Worm (Caenorhabditis elegans) whole organism, young adult: ENCODE measurements around the gene cpb-2.

Source experiments
- B0035.1 ChIP-seq: sonication (generic microtip); optimal IDR thresholded peaks from 2 replicates; lab custom pipeline; 2016; ENCODE audit warnings: missing genetic modification characterization, mild to moderate bottlenecking, missing compliant biosample characterization, missing genotype, missing genetic modification reagents
- F10E7.11 ChIP-seq: sonication (generic microtip); optimal IDR thresholded peaks from 2 replicates; lab custom pipeline; 2017; ENCODE audit warnings: mild to moderate bottlenecking, missing genetic modification characterization, moderate library complexity, missing compliant biosample characterization
- F22D6.2 ChIP-seq: sonication (generic microtip); optimal IDR thresholded peaks from 2 replicates; lab custom pipeline; 2016; ENCODE audit warnings: mild to moderate bottlenecking, missing genetic modification characterization, missing compliant biosample characterization
- F23B12.7 ChIP-seq: sonication (generic microtip); optimal IDR thresholded peaks from 2 replicates; lab custom pipeline; 2017; ENCODE audit warnings: missing genetic modification characterization, mild to moderate bottlenecking, missing compliant biosample characterization, antibody characterized with exemption, moderate library complexity; ENCODE audit not compliant: insufficient read depth
- F49E8.2 ChIP-seq: sonication (generic microtip); optimal IDR thresholded peaks from 3 replicates; lab custom pipeline; 2017; ENCODE audit warnings: missing genetic modification characterization, mild to moderate bottlenecking, missing compliant biosample characterization, antibody characterized with exemption, moderate library complexity; ENCODE audit not compliant: insufficient read depth
- F55B11.4 ChIP-seq: sonication (generic microtip); optimal IDR thresholded peaks from 2 replicates; lab custom pipeline; 2016; ENCODE audit warnings: missing compliant biosample characterization, missing genetic modification characterization, borderline replicate concordance; ENCODE audit not compliant: insufficient read depth
- K12H6.12 ChIP-seq: fragments of 200-800 bp; sonication (Bioruptor generic); optimal IDR thresholded peaks from 2 replicates; lab custom pipeline; 2018; ENCODE audit warnings: mild to moderate bottlenecking, missing genetic modification characterization, missing compliant biosample characterization
- Y79H2A.3 ChIP-seq: fragments of 200-800 bp; sonication (Bioruptor generic); conservative IDR thresholded peaks from 2 replicates; pipeline ENCODE4 v1.3.6; 2022; ENCODE audit warnings: missing genetic modification reagents, missing genetic modification characterization, missing compliant biosample characterization
- aptf-2 ChIP-seq: fragments of 200-800 bp; sonication (Bioruptor generic); conservative IDR thresholded peaks from 2 replicates; pipeline ENCODE4 v1.3.6; 2022; ENCODE audit warnings: missing genetic modification reagents, missing genetic modification characterization, missing compliant biosample characterization
- atf-7 ChIP-seq: sonication (generic microtip); optimal IDR thresholded peaks from 2 replicates; lab custom pipeline; 2017; ENCODE audit warnings: mild to moderate bottlenecking, missing genetic modification characterization, missing compliant biosample characterization
- athp-1 ChIP-seq: sonication (generic microtip); optimal IDR thresholded peaks from 2 replicates; lab custom pipeline; 2017; ENCODE audit warnings: mild to moderate bottlenecking, missing genetic modification characterization, missing compliant biosample characterization
- attf-3 ChIP-seq: fragments of 200-800 bp; sonication (Bioruptor generic); conservative IDR thresholded peaks from 2 replicates; pipeline ENCODE4 v1.3.6; 2022; ENCODE audit warnings: missing genetic modification reagents, missing genetic modification characterization, missing compliant biosample characterization
- attf-5 ChIP-seq: fragments of 200-800 bp; sonication (Bioruptor generic); optimal IDR thresholded peaks from 2 replicates; lab custom pipeline; 2018; ENCODE audit warnings: mild to moderate bottlenecking, missing genetic modification characterization, missing compliant biosample characterization
- bed-1 ChIP-seq: fragments of 200-800 bp; sonication (Bioruptor generic); IDR thresholded peaks from 2 replicates; pipeline ENCODE4 v1.3.6; 2022; ENCODE audit warnings: missing genetic modification reagents, missing genetic modification characterization, missing compliant biosample characterization
- cebp-1 ChIP-seq, 2 experiments: fragments of 200-800 bp in 1 of 2; sonication (Bioruptor generic) in 1 of 2; sonication (generic microtip) in 1 of 2; IDR thresholded peaks in 1 of 2; optimal IDR thresholded peaks in 1 of 2; 2 replicates each; pipeline versions ENCODE4 v1.3.6 to Lab custom; 2017 to 2022; ENCODE audit warnings: missing compliant biosample characterization in 2 of 2, missing genetic modification characterization in 2 of 2, mild to moderate bottlenecking in 1 of 2, missing genetic modification reagents in 1 of 2, moderate library complexity in 1 of 2
- ceh-79 ChIP-seq: sonication (generic microtip); optimal IDR thresholded peaks from 2 replicates; lab custom pipeline; 2017; ENCODE audit warnings: mild to moderate bottlenecking, missing genetic modification characterization, missing compliant biosample characterization
- ceh-91 ChIP-seq: fragments of 200-800 bp; sonication (Bioruptor generic); IDR thresholded peaks from 2 replicates; pipeline ENCODE4 v1.3.6; 2022; ENCODE audit warnings: missing genetic modification reagents, missing genetic modification characterization, missing compliant biosample characterization
- die-1 ChIP-seq: sonication (generic microtip); optimal IDR thresholded peaks from 2 replicates; lab custom pipeline; 2016; ENCODE audit warnings: missing genotype, mild to moderate bottlenecking, missing genetic modification characterization, missing compliant biosample characterization
- dpff-1 ChIP-seq: sonication (generic microtip); optimal IDR thresholded peaks from 2 replicates; lab custom pipeline; 2017; ENCODE audit warnings: mild to moderate bottlenecking, missing genetic modification characterization, missing compliant biosample characterization
- egl-44 ChIP-seq: fragments of 200-800 bp; sonication (Bioruptor generic); IDR thresholded peaks from 2 replicates; pipeline ENCODE4 v1.3.6; 2022; ENCODE audit warnings: missing genetic modification reagents, missing genetic modification characterization, missing compliant biosample characterization
- ekl-4 ChIP-seq: fragments of 200-800 bp; sonication (Bioruptor generic); IDR thresholded peaks from 2 replicates; pipeline ENCODE4 v1.3.6; 2022; ENCODE audit warnings: missing genetic modification reagents, missing genetic modification characterization, missing compliant biosample characterization
- ets-4 ChIP-seq: fragments of 200-800 bp; sonication (Bioruptor generic); optimal IDR thresholded peaks from 2 replicates; lab custom pipeline; 2018; ENCODE audit warnings: mild to moderate bottlenecking, missing genetic modification characterization, missing compliant biosample characterization
- fkh-3 ChIP-seq: sonication (generic microtip); optimal IDR thresholded peaks from 2 replicates; lab custom pipeline; 2016; ENCODE audit warnings: mild to moderate bottlenecking, missing genetic modification characterization, missing compliant biosample characterization
- hrde-1 ChIP-seq: sonication (generic microtip); optimal IDR thresholded peaks from 2 replicates; lab custom pipeline; 2016; ENCODE audit warnings: missing genetic modification characterization, mild to moderate bottlenecking, missing compliant biosample characterization, moderate library complexity, missing genotype, missing genetic modification reagents, borderline replicate concordance
- hsf-1 ChIP-seq: fragments of 200-800 bp; sonication (Bioruptor generic); IDR thresholded peaks from 2 replicates; pipeline ENCODE4 v1.3.6; 2022; ENCODE audit warnings: missing genetic modification reagents, missing genetic modification characterization, missing compliant biosample characterization
- let-526 ChIP-seq: fragments of 200-800 bp; sonication (Bioruptor generic); IDR thresholded peaks from 2 replicates; pipeline ENCODE4 v1.3.6; 2022; ENCODE audit warnings: missing genetic modification reagents, missing genetic modification characterization, missing compliant biosample characterization
- lsl-1 ChIP-seq: fragments of 200-800 bp; sonication (Bioruptor generic); optimal IDR thresholded peaks from 2 replicates; lab custom pipeline; 2018; ENCODE audit warnings: mild to moderate bottlenecking, missing genetic modification characterization, moderate library complexity, missing compliant biosample characterization
- madf-3 ChIP-seq: fragments of 200-800 bp; sonication (Bioruptor generic); IDR thresholded peaks from 2 replicates; pipeline ENCODE4 v1.3.6; 2022; ENCODE audit warnings: missing genetic modification reagents, missing genetic modification characterization, missing compliant biosample characterization
- mel-28 ChIP-seq: sonication (generic microtip); optimal IDR thresholded peaks from 2 replicates; lab custom pipeline; 2016; ENCODE audit warnings: borderline replicate concordance, mild to moderate bottlenecking, missing genetic modification characterization, missing compliant biosample characterization
- mes-4 ChIP-seq: sonication (generic microtip); optimal IDR thresholded peaks from 2 replicates; lab custom pipeline; 2016; ENCODE audit warnings: missing genotype, missing genetic modification characterization, missing compliant biosample characterization
- nfya-1 ChIP-seq: sonication (generic microtip); optimal IDR thresholded peaks from 2 replicates; lab custom pipeline; 2017; ENCODE audit warnings: antibody characterized with exemption, missing compliant biosample characterization, missing genetic modification characterization, borderline replicate concordance; ENCODE audit not compliant: insufficient read depth
- nfya-2 ChIP-seq: fragments of 200-800 bp; sonication (Bioruptor generic); IDR thresholded peaks from 2 replicates; pipeline ENCODE4 v1.3.6; 2022; ENCODE audit warnings: missing genetic modification reagents, missing genetic modification characterization, missing compliant biosample characterization
- nhr-80 ChIP-seq: sonication (generic microtip); optimal IDR thresholded peaks from 2 replicates; lab custom pipeline; 2016; ENCODE audit warnings: missing genetic modification characterization, missing compliant biosample characterization
- rec-8 ChIP-seq, 2 experiments: sonication (generic microtip); optimal IDR thresholded peaks; 2 replicates each; lab custom pipeline; 2016; ENCODE audit warnings: mild to moderate bottlenecking in 2 of 2, missing genetic modification characterization in 2 of 2, missing genetic modification reagents in 2 of 2, missing genotype in 2 of 2, missing biosample characterization in 1 of 2, missing compliant biosample characterization in 1 of 2, moderate library complexity in 1 of 2
- sdz-38 ChIP-seq: sonication (generic microtip); optimal IDR thresholded peaks from 2 replicates; lab custom pipeline; 2016; ENCODE audit warnings: missing genotype, missing genetic modification characterization, missing compliant biosample characterization
- snpc-1.3 ChIP-seq: sonication (generic microtip); optimal IDR thresholded peaks from 2 replicates; lab custom pipeline; 2017; ENCODE audit warnings: missing genetic modification characterization, mild to moderate bottlenecking, missing compliant biosample characterization, antibody characterized with exemption, moderate library complexity, missing genotype, missing genetic modification reagents; ENCODE audit not compliant: insufficient read depth
- somi-1 ChIP-seq: fragments of 200-800 bp; sonication (Bioruptor generic); optimal IDR thresholded peaks from 2 replicates; lab custom pipeline; 2018; ENCODE audit warnings: mild to moderate bottlenecking, missing genetic modification characterization, missing compliant biosample characterization
- tbx-9 ChIP-seq: sonication (generic microtip); optimal IDR thresholded peaks from 2 replicates; lab custom pipeline; 2016; ENCODE audit warnings: borderline replicate concordance, missing genetic modification characterization, inconsistent platforms, missing compliant biosample characterization
- tlf-1 ChIP-seq: fragments of 200-800 bp; sonication (Bioruptor generic); optimal IDR thresholded peaks from 2 replicates; lab custom pipeline; 2018; ENCODE audit warnings: mild to moderate bottlenecking, missing genetic modification characterization, missing compliant biosample characterization
- ztf-18 ChIP-seq: sonication (generic microtip); optimal IDR thresholded peaks from 2 replicates; lab custom pipeline; 2016; ENCODE audit warnings: missing genotype, mild to moderate bottlenecking, missing genetic modification characterization, missing compliant biosample characterization
- ztf-26 ChIP-seq: sonication (generic microtip); optimal IDR thresholded peaks from 2 replicates; lab custom pipeline; 2017; ENCODE audit warnings: missing genetic modification characterization, missing compliant biosample characterization

cpb-2 gene

DNA sequence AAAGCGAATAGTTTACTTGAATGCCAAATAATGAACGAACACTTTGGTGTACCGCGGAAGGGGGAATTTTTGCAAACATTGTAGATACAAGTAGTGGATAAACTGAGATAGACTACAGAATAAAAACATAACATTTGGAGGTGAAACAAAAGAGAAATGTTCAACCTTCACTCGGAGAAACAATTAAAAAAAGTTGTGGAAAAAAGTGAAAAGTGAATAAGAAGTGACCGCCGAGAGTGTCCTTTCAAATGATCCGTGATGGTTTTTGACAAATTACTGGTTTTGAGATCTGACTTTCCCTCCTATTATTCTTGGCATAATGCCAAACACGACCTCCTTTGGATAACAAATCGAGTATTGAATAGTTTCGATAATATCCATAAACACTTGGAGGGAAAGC, 31.2 kb downstream of the cpb-2 start:
- TF ChIP-seq tbx-9 (tag; lab: Kevin White, UChicago) (no peak), F55B11.4 (tag; lab: Kevin White, UChicago) (no peak), hsf-1 (no peak), athp-1 (tag; lab: Kevin White, UChicago) (no peak), nhr-80 (tag; lab: Kevin White, UChicago) (no peak), ceh-91 (GFP tag; lab: Robert Waterston, UW) (no peak), Y79H2A.3 (GFP tag; lab: Robert Waterston, UW) (no peak), nfya-1 (tag; lab: Kevin White, UChicago) (no peak), nfya-2 (no peak), K12H6.12 (tag; lab: Kevin White, UChicago) (no peak), bed-1 (no peak), dpff-1 (tag; lab: Kevin White, UChicago) (no peak)

DNA sequence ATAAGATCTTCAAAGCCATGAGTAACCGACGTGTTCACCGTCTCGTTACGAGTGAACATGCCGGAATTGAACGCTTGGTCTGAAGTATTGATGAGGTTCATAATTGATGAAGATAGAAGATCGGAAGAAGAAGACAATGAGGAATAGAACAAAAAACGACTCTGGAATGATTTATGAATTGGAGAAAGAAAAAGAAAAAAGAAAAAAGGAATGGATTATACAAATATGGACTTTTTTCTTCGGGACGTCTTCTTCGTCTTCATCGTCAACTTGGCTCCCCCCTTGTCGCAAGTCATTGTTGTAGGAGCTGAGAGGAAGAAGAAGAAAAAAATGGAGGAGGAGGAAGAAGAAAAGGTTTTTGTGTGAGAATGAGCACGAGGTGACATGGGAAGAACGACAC, 34.4 kb downstream of the cpb-2 start, which contains the start of gene srsy-2:
Gene srsy-2, minus strand, starts transcription at position 101 of the 400 bp plus-strand sequence.
- TF ChIP-seq F22D6.2 (tag; lab: Kevin White, UChicago) (no peak), cebp-1 (GFP tag; IDR thresholded peaks at IDR 0.05; lab: Robert Waterston, UW) (no peak), cebp-1 (tag; optimal IDR thresholded peaks at IDR 0.05; lab: Kevin White, UChicago) (no peak), mes-4 (no peak)
- TF ChIP-seq, all 124 proteins: peak for 0

DNA sequence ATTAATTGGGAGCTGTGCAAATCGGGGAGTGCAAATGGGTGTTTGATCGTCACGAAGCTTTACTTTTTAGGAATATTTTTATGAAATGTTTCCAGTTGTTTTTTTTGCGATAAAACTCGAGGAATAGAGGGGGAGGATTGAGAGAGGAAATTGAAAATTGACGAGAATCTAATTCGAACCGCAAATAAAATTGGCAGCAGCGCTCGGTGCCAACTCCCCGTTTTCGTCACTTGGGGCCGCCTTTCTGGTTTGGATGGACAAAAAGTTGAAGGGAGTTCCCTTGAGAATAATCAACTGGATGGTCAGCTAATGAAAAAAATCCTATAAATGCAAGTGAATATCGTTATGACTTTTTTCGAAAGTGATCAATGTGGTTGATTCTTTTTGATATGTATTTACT, 37.5 kb downstream of the cpb-2 start:
- no peak for TF ChIP-seq F23B12.7 (tag; lab: Kevin White, UChicago)
- TF ChIP-seq nfya-1 (tag; lab: Kevin White, UChicago) = no peak
- TF ChIP-seq ztf-18 (tag; lab: Kevin White, UChicago) = no peak
- no peak for TF ChIP-seq Y79H2A.3 (GFP tag; lab: Robert Waterston, UW)
- TF ChIP-seq athp-1 (tag; lab: Kevin White, UChicago) = no peak
- TF ChIP-seq rec-8 (tag; optimal IDR thresholded peaks at IDR 0.05; lab: Kevin White, UChicago) = no peak
- no peak for TF ChIP-seq mel-28 (tag; lab: Kevin White, UChicago)
- no peak for TF ChIP-seq madf-3
- TF ChIP-seq aptf-2 = no peak
- TF ChIP-seq die-1 (tag; lab: Kevin White, UChicago) = no peak
- no peak for TF ChIP-seq atf-7 (tag; lab: Kevin White, UChicago)
- no peak for TF ChIP-seq fkh-3
- TF ChIP-seq F49E8.2 (tag; lab: Kevin White, UChicago) = no peak
- no peak for TF ChIP-seq ceh-79 (tag; lab: Kevin White, UChicago)
- no peak for TF ChIP-seq F10E7.11 (tag; lab: Kevin White, UChicago)
- TF ChIP-seq ets-4 (GFP tag; lab: Kevin White, UChicago) = no peak
- no peak for TF ChIP-seq ekl-4 (GFP tag; lab: Robert Waterston, UW)

DNA sequence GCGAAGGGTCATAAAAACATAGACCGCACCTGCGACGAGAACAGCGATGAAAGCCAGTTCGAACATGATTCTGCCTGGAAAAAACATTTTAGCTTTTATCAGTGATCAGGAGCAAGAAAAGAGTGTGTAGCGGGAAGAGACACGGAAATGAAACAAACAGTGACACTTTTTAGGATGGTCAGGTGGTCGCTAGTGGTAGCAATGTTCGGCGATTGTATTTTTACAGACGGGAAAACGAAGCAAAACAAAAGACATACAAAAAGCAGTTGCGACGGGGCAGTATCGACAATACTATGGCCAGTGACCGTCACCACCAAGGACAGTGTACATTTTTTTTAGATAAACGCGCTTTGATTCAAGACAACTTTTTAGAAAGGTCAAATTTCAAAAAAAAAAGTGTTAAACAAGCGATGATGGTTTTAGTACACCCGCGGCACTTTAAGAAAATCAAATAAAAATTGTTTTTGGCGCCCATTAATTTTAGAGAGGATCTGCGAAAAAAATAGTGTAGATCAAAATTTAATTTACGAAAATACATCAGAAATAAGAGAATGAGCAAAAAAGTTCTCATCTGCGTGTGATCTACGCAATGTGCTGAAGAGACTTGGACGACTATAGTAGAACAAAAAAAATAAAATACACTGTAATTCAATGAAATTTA, 43.0 kb downstream of the cpb-2 start, which contains the start of gene T24H7.9:
Gene T24H7.9, minus strand, starts transcription at position 74 of the 661 bp plus-strand sequence.
- TF ChIP-seq fkh-3 (no peak), lsl-1 (GFP tag; lab: Kevin White, UChicago) (peak; percentile 24), sdz-38 (tag; lab: Kevin White, UChicago) (no peak), attf-3 (no peak), B0035.1 (tag; lab: Kevin White, UChicago) (no peak), F22D6.2 (tag; lab: Kevin White, UChicago) (no peak), let-526 (GFP tag; lab: Robert Waterston, UW) (no peak), ztf-26 (tag; lab: Kevin White, UChicago) (no peak), aptf-2 (no peak), tlf-1 (GFP tag; lab: Kevin White, UChicago) (no peak), egl-44 (no peak), attf-5 (GFP tag; lab: Kevin White, UChicago) (peak; percentile 26), snpc-1.3 (tag; lab: Kevin White, UChicago) (no peak), hrde-1 (tag; lab: Kevin White, UChicago) (no peak), somi-1 (no peak), cebp-1 (GFP tag; IDR thresholded peaks at IDR 0.05; lab: Robert Waterston, UW) (no peak), cebp-1 (tag; optimal IDR thresholded peaks at IDR 0.05; lab: Kevin White, UChicago) (peak; percentile 29)
